Fruit fly (Drosophila melanogaster): Measurements from ENCODE around the gene Teh4.

The Teh4 gene

dm6 chr3L:4138804-4139521, 39.1 kb downstream of the Teh4 start, which contains the start of the genes Rop and Ras64B (continued):
- TF ChIP-seq caup (GFP tag; optimal IDR thresholded peaks at IDR 0.05; ENCODE audit: severe bottlenecking), result peak; percentile 40
- peak; percentile 32 for TF ChIP-seq Atf3 (GFP tag; optimal IDR thresholded peaks at IDR 0.05)
- no peak for TF ChIP-seq Trl (optimal IDR thresholded peaks at IDR 0.05)
- TF ChIP-seq Trl (GFP tag; optimal IDR thresholded peaks at IDR 0.05), result peak; percentile 10
- peak; percentile 53 for TF ChIP-seq gro (GFP tag; optimal IDR thresholded peaks at IDR 0.05)
- peak; percentile 1 for TF ChIP-seq zfh2 (GFP tag; optimal IDR thresholded peaks at IDR 0.05)
- TF ChIP-seq B-H2 (GFP tag; optimal IDR thresholded peaks at IDR 0.05), result no peak
- no peak for TF ChIP-seq CG6765 (GFP tag; optimal IDR thresholded peaks at IDR 0.05)
- peak; percentile 43 for TF ChIP-seq gsb-n (tag; optimal IDR thresholded peaks at IDR 0.05)
- TF ChIP-seq NfI (GFP tag; optimal IDR thresholded peaks at IDR 0.05), result peak; percentile 3
- TF ChIP-seq Nf-YC (tag; optimal IDR thresholded peaks at IDR 0.05), result peak; percentile 75
- peak; percentile 32; the same call in 1 of the 3 replicates for TF ChIP-seq sr (GFP tag; IDR thresholded peaks at IDR 0.05)
- peak; percentile 12 for TF ChIP-seq CG12155 (GFP tag; optimal IDR thresholded peaks at IDR 0.05)
- TF ChIP-seq CG17568 (GFP tag; optimal IDR thresholded peaks at IDR 0.05), result no peak
- TF ChIP-seq dpn (GFP tag; optimal IDR thresholded peaks at IDR 0.05), result peak in 1 of 2 experiments; percentile 21
- TF ChIP-seq CG8290 (GFP tag; optimal IDR thresholded peaks at IDR 0.05), result peak; percentile 53
- TF ChIP-seq CG8290 (tag; optimal IDR thresholded peaks at IDR 0.05), result peak in 1 of 2 experiments; percentile 84
- TF ChIP-seq chn (GFP tag; optimal IDR thresholded peaks at IDR 0.05), result peak; percentile 51
- peak; percentile 67 for TF ChIP-seq sd (tag; optimal IDR thresholded peaks at IDR 0.05)
- TF ChIP-seq CG13296 (GFP tag; optimal IDR thresholded peaks at IDR 0.05), result no peak
- no peak for TF ChIP-seq Hr3 (GFP tag; optimal IDR thresholded peaks at IDR 0.05)
- peak; percentile 83 for TF ChIP-seq CG42726 (GFP tag; IDR thresholded peaks at IDR 0.05; ENCODE audit: partially characterized antibody)
- TF ChIP-seq CG4328 (GFP tag; optimal IDR thresholded peaks at IDR 0.05), result no peak
- TF ChIP-seq Dp (GFP tag; optimal IDR thresholded peaks at IDR 0.05), result peak; percentile 59
- no peak for TF ChIP-seq fd64A (GFP tag; optimal IDR thresholded peaks at IDR 0.05)
- peak; percentile 90 for TF ChIP-seq Med (GFP tag)
- TF ChIP-seq Sry-δ (GFP tag; optimal IDR thresholded peaks at IDR 0.05), result peak; percentile 99
- TF ChIP-seq Sox100B (GFP tag; optimal IDR thresholded peaks at IDR 0.05), result no peak
- peak; percentile 6 for TF ChIP-seq pho (GFP tag; optimal IDR thresholded peaks at IDR 0.05)
- peak in 1 of 3 experiments; percentile 74 for TF ChIP-seq Stat92E (GFP tag; optimal IDR thresholded peaks at IDR 0.05)
- no peak for TF ChIP-seq tap (tag; optimal IDR thresholded peaks at IDR 0.05)
- TF ChIP-seq TFAM (GFP tag; optimal IDR thresholded peaks at IDR 0.05), result no peak
- TF ChIP-seq cato (GFP tag; optimal IDR thresholded peaks at IDR 0.05; ENCODE audit: borderline replicate concordance), result no peak
- no peak for TF ChIP-seq Hsf (GFP tag; optimal IDR thresholded peaks at IDR 0.05)
- peak; percentile 97 for TF ChIP-seq gfzf (GFP tag; optimal IDR thresholded peaks at IDR 0.05)
- TF ChIP-seq Deaf1 (tag; optimal IDR thresholded peaks at IDR 0.05), result peak; percentile 32
- TF ChIP-seq Oli (tag; optimal IDR thresholded peaks at IDR 0.05), result no peak
- peak; percentile 91 for TF ChIP-seq CG13287 (GFP tag; IDR thresholded peaks at IDR 0.05; ENCODE audit: partially characterized antibody)
- peak; percentile 46 for TF ChIP-seq CG3163 (GFP tag; optimal IDR thresholded peaks at IDR 0.05)
- TF ChIP-seq sqz (GFP tag; optimal IDR thresholded peaks at IDR 0.05), result peak; percentile 94
- no peak for TF ChIP-seq Lpt (GFP tag; optimal IDR thresholded peaks at IDR 0.05)
- TF ChIP-seq CG6272 (GFP tag; IDR thresholded peaks at IDR 0.05), result 0 out of 2 replicates have a peak, but pooled peaks have one; percentile 12
- TF ChIP-seq nmo (GFP tag; optimal IDR thresholded peaks at IDR 0.05), result peak; percentile 75
- TF ChIP-seq inv (GFP tag; IDR thresholded peaks at IDR 0.05; ENCODE audit: partially characterized antibody), result peak; percentile 79
- TF ChIP-seq CG11723 (GFP tag; optimal IDR thresholded peaks at IDR 0.05), result no peak
- no peak for TF ChIP-seq Rfx (GFP tag; IDR thresholded peaks at IDR 0.05)
- TF ChIP-seq lola (GFP tag; optimal IDR thresholded peaks at IDR 0.05), result no peak
- TF ChIP-seq Dek (tag; optimal IDR thresholded peaks at IDR 0.05), result peak; percentile 43
- TF ChIP-seq klu (GFP tag; IDR thresholded peaks at IDR 0.05), result no peak

Measured in whole organism, embryonic.